Worm (Caenorhabditis elegans) whole organism, midembryonic: ENCODE results near the gene yju-2.

Experiments used
- T22C8.4 ChIP-seq: fragments of 200-800 bp; sonication (Bioruptor generic); IDR thresholded peaks from 2 replicates; pipeline ENCODE4 v1.3.6; 2022; ENCODE audit warnings: missing genetic modification characterization, missing compliant biosample characterization
- cog-1 ChIP-seq: sonication (generic microtip); optimal IDR thresholded peaks from 2 replicates; lab custom pipeline; 2016; ENCODE audit warnings: missing genetic modification characterization, missing compliant biosample characterization
- flt-1 ChIP-seq: fragments of 200-800 bp; sonication (Bioruptor generic); IDR thresholded peaks from 2 replicates; pipeline ENCODE4 v1.3.6; 2022; ENCODE audit warnings: missing genetic modification characterization, missing compliant biosample characterization
- klf-2 ChIP-seq: fragments of 200-800 bp; sonication (Bioruptor generic); conservative IDR thresholded peaks from 2 replicates; pipeline ENCODE4 v1.3.6; 2022; ENCODE audit warnings: missing genetic modification reagents, missing genetic modification characterization, missing compliant biosample characterization
- med-1 ChIP-seq: sonication (generic microtip); optimal IDR thresholded peaks from 2 replicates; lab custom pipeline; 2017; ENCODE audit warnings: missing genetic modification characterization, mild to moderate bottlenecking, missing compliant biosample characterization, antibody characterized with exemption, missing genetic modification reagents; ENCODE audit not compliant: insufficient read depth
- tab-1 ChIP-seq: fragments of 200-800 bp; sonication (Bioruptor generic); IDR thresholded peaks from 2 replicates; pipeline ENCODE4 v1.3.6; 2022; ENCODE audit warnings: missing genetic modification characterization, missing compliant biosample characterization
- ztf-23 ChIP-seq: fragments of 200-800 bp; sonication (Bioruptor generic); IDR thresholded peaks from 2 replicates; pipeline ENCODE4 v1.3.6; 2022; ENCODE audit warnings: missing genetic modification reagents, missing genetic modification characterization, missing compliant biosample characterization
- ztf-29 ChIP-seq: fragments of 200-800 bp; sonication (Bioruptor generic); IDR thresholded peaks from 2 replicates; pipeline ENCODE4 v1.3.6; 2022; ENCODE audit warnings: missing genetic modification reagents, missing genetic modification characterization, missing compliant biosample characterization

DNA sequence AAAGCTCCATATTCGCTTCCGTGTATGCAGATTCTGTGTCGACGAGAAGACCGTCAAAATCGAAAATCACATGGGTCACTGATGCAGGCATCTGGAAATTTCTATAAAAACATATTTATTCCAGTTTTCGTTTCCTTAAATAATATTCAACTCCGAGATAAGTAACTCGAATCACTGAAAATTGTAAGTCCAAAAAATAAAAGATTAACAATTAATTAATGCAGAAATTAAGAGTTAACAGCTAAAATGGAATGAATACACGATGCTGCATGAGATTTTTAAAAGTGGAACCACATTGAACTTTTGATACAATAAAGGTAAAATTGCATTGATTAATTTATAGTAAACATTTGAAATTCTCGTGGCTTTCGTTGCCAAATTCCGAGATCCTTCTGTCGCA, 46.7 kb downstream of the yju-2 start, which contains the start of gene R151.10:
- TF ChIP-seq med-1 (GFP tag; lab: Kevin White, UChicago) (no peak), klf-2 (no peak), ztf-23 (no peak), flt-1 (GFP tag; lab: Robert Waterston, UW) (no peak), T22C8.4 (GFP tag; lab: Robert Waterston, UW) (no peak), ztf-29 (GFP tag; lab: Robert Waterston, UW) (no peak), tab-1 (GFP tag; lab: Robert Waterston, UW) (no peak), cog-1 (tag; lab: Kevin White, UChicago) (no peak)
